Fruit fly (Drosophila melanogaster) whole organism, embryonic: ENCODE data around the gene ver.
A peak's percentile ranks its signal among the peaks of the same experiment; 100 is the strongest.

Experiments
- Atf6 ChIP-seq: fragments of 200-800 bp; sonication (Bioruptor generic); IDR thresholded peaks from 2 replicates; pipeline ENCODE4 v1.3.6; 2022; ENCODE audit warnings: missing biosample characterization, missing genetic modification characterization
- Awh ChIP-seq: fragments of 200-800 bp; sonication (Bioruptor generic); IDR thresholded peaks from 2 replicates; pipeline ENCODE4, ENCODE4 v1.3.6; 2022; ENCODE audit warnings: missing biosample characterization, missing genetic modification characterization
- Blimp-1 ChIP-seq: fragments of 200-800 bp; sonication (Bioruptor generic); optimal IDR thresholded peaks from 3 replicates; lab custom pipeline; 2018; ENCODE audit warnings: missing biosample characterization, missing genetic modification characterization, mild to moderate bottlenecking, moderate library complexity, missing genetic modification reagents
- CG10147 ChIP-seq: fragments of 200-800 bp; sonication (Bioruptor generic); optimal IDR thresholded peaks from 2 replicates; lab custom pipeline; 2019; ENCODE audit warnings: missing biosample characterization, mild to moderate bottlenecking, missing genetic modification characterization, moderate library complexity
- CG10979 ChIP-seq: fragments of 200-800 bp; sonication (Bioruptor generic); optimal IDR thresholded peaks from 2 replicates; lab custom pipeline; 2018; ENCODE audit warnings: missing biosample characterization, mild to moderate bottlenecking, missing genetic modification characterization, moderate library complexity
- CG11695 ChIP-seq: fragments of 200-800 bp; sonication (Bioruptor generic); IDR thresholded peaks from 3 replicates; pipeline ENCODE4 v1.3.6; 2022; ENCODE audit warnings: missing biosample characterization, missing genetic modification characterization
- CG12299 ChIP-seq: fragments of 200-800 bp; sonication (Bioruptor generic); optimal IDR thresholded peaks from 2 replicates; lab custom pipeline; 2018; ENCODE audit warnings: missing biosample characterization, mild to moderate bottlenecking, missing genetic modification characterization
- CG12391 ChIP-seq: fragments of 200-800 bp; sonication (Bioruptor generic); optimal IDR thresholded peaks from 3 replicates; lab custom pipeline; 2018; ENCODE audit warnings: missing biosample characterization, mild to moderate bottlenecking, missing genetic modification characterization, moderate library complexity
- CG12769 ChIP-seq: fragments of 200-800 bp; sonication (Bioruptor generic); optimal IDR thresholded peaks from 2 replicates; lab custom pipeline; 2019; ENCODE audit warnings: missing biosample characterization, mild to moderate bottlenecking, missing genetic modification characterization, moderate library complexity
- CG13775 ChIP-seq: fragments of 200-800 bp; sonication (Bioruptor generic); optimal IDR thresholded peaks from 3 replicates; lab custom pipeline; 2017; ENCODE audit warnings: missing biosample characterization, mild to moderate bottlenecking, missing genetic modification characterization
- CG15011 ChIP-seq: fragments of 200-800 bp; sonication (Bioruptor generic); optimal IDR thresholded peaks from 3 replicates; lab custom pipeline; 2018; ENCODE audit warnings: missing biosample characterization, mild to moderate bottlenecking, missing genetic modification characterization
- CG17385 ChIP-seq: fragments of 200-800 bp; sonication (Bioruptor generic); optimal IDR thresholded peaks from 3 replicates; lab custom pipeline; 2018; ENCODE audit warnings: missing biosample characterization, mild to moderate bottlenecking, missing genetic modification characterization
- CG18476 ChIP-seq: fragments of 200-800 bp; sonication (Bioruptor generic); optimal IDR thresholded peaks from 2 replicates; lab custom pipeline; 2016; ENCODE audit warnings: missing biosample characterization, mild to moderate bottlenecking, missing genetic modification characterization
- CG18619 ChIP-seq: fragments of 200-800 bp; sonication (Bioruptor generic); optimal IDR thresholded peaks from 3 replicates; lab custom pipeline; 2017; ENCODE audit warnings: missing biosample characterization, mild to moderate bottlenecking, missing genetic modification characterization
- CG2202 ChIP-seq: fragments of 200-800 bp; sonication (Bioruptor generic); optimal IDR thresholded peaks from 2 replicates; lab custom pipeline; 2018; ENCODE audit warnings: missing biosample characterization, mild to moderate bottlenecking, missing genetic modification characterization
- CG2678 ChIP-seq: fragments of 200-800 bp; sonication (Bioruptor generic); optimal IDR thresholded peaks from 3 replicates; lab custom pipeline; 2019; ENCODE audit warnings: missing biosample characterization, mild to moderate bottlenecking, missing genetic modification characterization, moderate library complexity
- CG32772 ChIP-seq: fragments of 200-800 bp; sonication (Bioruptor generic); IDR thresholded peaks from 2 replicates; pipeline ENCODE4 v1.3.6; 2022; ENCODE audit warnings: missing biosample characterization, missing genetic modification characterization
- CG3407 ChIP-seq: fragments of 200-800 bp; sonication (Bioruptor generic); optimal IDR thresholded peaks from 2 replicates; lab custom pipeline; 2018; ENCODE audit warnings: missing biosample characterization, mild to moderate bottlenecking, missing genetic modification characterization
- CG42726 ChIP-seq: fragments of 200-800 bp; sonication (Bioruptor generic); IDR thresholded peaks from 2 replicates; pipeline ENCODE4 v1.3.6; 2022; ENCODE audit warnings: missing biosample characterization, missing genetic modification characterization; ENCODE audit not compliant: partially characterized antibody
- CG6854 ChIP-seq: fragments of 200-800 bp; sonication (Bioruptor generic); optimal IDR thresholded peaks from 3 replicates; lab custom pipeline; 2017; ENCODE audit warnings: missing biosample characterization, mild to moderate bottlenecking, missing genetic modification characterization
- CG7556 ChIP-seq: fragments of 200-800 bp; sonication (Bioruptor generic); optimal IDR thresholded peaks from 2 replicates; lab custom pipeline; 2017; ENCODE audit warnings: missing biosample characterization, mild to moderate bottlenecking, missing genetic modification characterization
- CG9727 ChIP-seq: fragments of 200-800 bp; sonication (Bioruptor generic); optimal IDR thresholded peaks from 3 replicates; lab custom pipeline; 2017; ENCODE audit warnings: missing biosample characterization, mild to moderate bottlenecking, missing genetic modification characterization
- CG9876 ChIP-seq: fragments of 200-800 bp; sonication (Bioruptor generic); optimal IDR thresholded peaks from 2 replicates; lab custom pipeline; 2016; ENCODE audit warnings: missing biosample characterization, missing genetic modification characterization
- Camta ChIP-seq: fragments of 200-800 bp; sonication (Bioruptor generic); optimal IDR thresholded peaks from 2 replicates; lab custom pipeline; 2016; ENCODE audit warnings: missing biosample characterization, missing genetic modification characterization
- CoRest ChIP-seq: fragments of 200-800 bp; sonication (Bioruptor generic); optimal IDR thresholded peaks from 3 replicates; lab custom pipeline; 2018; ENCODE audit warnings: missing biosample characterization, mild to moderate bottlenecking, missing genetic modification characterization, moderate library complexity
- D ChIP-seq, 2 experiments: fragments of 200-800 bp in 1 of 2; fragments of >200 bp in 1 of 2; sonication (Bioruptor generic) in 1 of 2; optimal IDR thresholded peaks; 2 replicates in 1 of 2; 3 replicates in 1 of 2; lab custom pipeline; 2017; ENCODE audit warnings: mild to moderate bottlenecking in 1 of 2, missing biosample characterization in 1 of 2, missing genetic modification characterization in 1 of 2, missing genetic modification reagents in 1 of 2
- Hr39 ChIP-seq: fragments of >200 bp; optimal IDR thresholded peaks from 2 replicates; lab custom pipeline; 2017
- Nf-YB ChIP-seq: fragments of 200-800 bp; sonication (Bioruptor generic); optimal IDR thresholded peaks from 3 replicates; lab custom pipeline; 2019; ENCODE audit warnings: missing biosample characterization, mild to moderate bottlenecking, missing genetic modification characterization, moderate library complexity
- NfI ChIP-seq: fragments of 200-800 bp; sonication (Bioruptor generic); optimal IDR thresholded peaks from 3 replicates; lab custom pipeline; 2018; ENCODE audit warnings: missing biosample characterization, mild to moderate bottlenecking, missing genetic modification characterization, moderate library complexity
- Oaz ChIP-seq: fragments of 200-800 bp; sonication (Bioruptor generic); IDR thresholded peaks from 2 replicates; pipeline ENCODE4 v1.3.6; 2022; ENCODE audit warnings: missing biosample characterization, missing genetic modification characterization
- PHDP ChIP-seq: fragments of 200-800 bp; sonication (Bioruptor generic); optimal IDR thresholded peaks from 3 replicates; lab custom pipeline; 2018; ENCODE audit warnings: missing biosample characterization, mild to moderate bottlenecking, missing genetic modification characterization, moderate library complexity
- Rfx ChIP-seq: fragments of 200-800 bp; sonication (Bioruptor generic); IDR thresholded peaks from 2 replicates; pipeline ENCODE4 v1.3.6; 2022; ENCODE audit warnings: missing biosample characterization, missing genetic modification characterization
- Ssrp ChIP-seq: fragments of 200-800 bp; sonication (Bioruptor generic); optimal IDR thresholded peaks from 2 replicates; lab custom pipeline; 2018; ENCODE audit warnings: missing biosample characterization, mild to moderate bottlenecking, missing genetic modification characterization, moderate library complexity
- Trl ChIP-seq, 3 experiments: fragments of >200 bp in 2 of 3; fragments of 200-800 bp in 1 of 3; sonication (Bioruptor generic) in 1 of 3; optimal IDR thresholded peaks; 2 replicates in 1 of 3; 3 replicates in 2 of 3; lab custom pipeline; 2016 to 2017; ENCODE audit warnings: missing biosample characterization in 1 of 3, missing genetic modification characterization in 1 of 3
- abd-A ChIP-seq: fragments of 200-800 bp; sonication (Bioruptor generic); optimal IDR thresholded peaks from 3 replicates; lab custom pipeline; 2019; ENCODE audit warnings: missing biosample characterization, mild to moderate bottlenecking, missing genetic modification characterization, moderate library complexity
- caup ChIP-seq: fragments of 200-800 bp; sonication (Bioruptor generic); optimal IDR thresholded peaks from 3 replicates; lab custom pipeline; 2017; ENCODE audit warnings: missing biosample characterization, mild to moderate bottlenecking, missing genetic modification characterization, moderate library complexity; ENCODE audit not compliant: severe bottlenecking
- chif ChIP-seq, 2 experiments: fragments of 200-800 bp; sonication (Bioruptor generic); optimal IDR thresholded peaks; 3 replicates each; lab custom pipeline; 2016; ENCODE audit warnings: missing biosample characterization in 2 of 2, missing genetic modification characterization in 2 of 2
- cwo ChIP-seq: fragments of 200-800 bp; sonication (Bioruptor generic); optimal IDR thresholded peaks from 3 replicates; lab custom pipeline; 2017; ENCODE audit warnings: missing biosample characterization, missing genetic modification characterization, mild to moderate bottlenecking, moderate library complexity, missing genetic modification reagents
- dmrt99B ChIP-seq: fragments of 200-800 bp; sonication (Bioruptor generic); optimal IDR thresholded peaks from 2 replicates; lab custom pipeline; 2018; ENCODE audit warnings: missing biosample characterization, mild to moderate bottlenecking, missing genetic modification characterization, moderate library complexity
- fru ChIP-seq: fragments of >200 bp; optimal IDR thresholded peaks from 2 replicates; lab custom pipeline; 2017
- inv ChIP-seq: fragments of 200-800 bp; sonication (Bioruptor generic); IDR thresholded peaks from 2 replicates; pipeline ENCODE4 v1.3.6; 2022; ENCODE audit warnings: missing biosample characterization, missing genetic modification characterization; ENCODE audit not compliant: partially characterized antibody
- lab ChIP-seq: fragments of 200-800 bp; sonication (Bioruptor generic); optimal IDR thresholded peaks from 3 replicates; lab custom pipeline; 2017; ENCODE audit warnings: missing biosample characterization, missing genetic modification characterization, mild to moderate bottlenecking, moderate library complexity, missing genetic modification reagents
- pan ChIP-seq, 4 experiments: fragments of >200 bp in 3 of 4; fragments of 200-800 bp in 1 of 4; sonication (Bioruptor generic) in 1 of 4; optimal IDR thresholded peaks in 3 of 4; IDR thresholded peaks in 1 of 4; 2 replicates each; pipeline versions ENCODE4 v1.3.6 to Lab custom; 2017 to 2022; ENCODE audit warnings: missing biosample characterization in 2 of 4, missing genetic modification characterization in 2 of 4, mixed read lengths in 1 of 4
- psq ChIP-seq: fragments of 200-800 bp; sonication (Bioruptor generic); optimal IDR thresholded peaks from 2 replicates; lab custom pipeline; 2017; ENCODE audit warnings: missing biosample characterization, missing genetic modification characterization
- slp2 ChIP-seq: fragments of 200-800 bp; sonication (Bioruptor generic); optimal IDR thresholded peaks from 2 replicates; lab custom pipeline; 2016; ENCODE audit warnings: missing biosample characterization, missing genetic modification characterization
- tap ChIP-seq: fragments of 200-800 bp; optimal IDR thresholded peaks from 3 replicates; lab custom pipeline; 2019; ENCODE audit warnings: missing biosample characterization, mild to moderate bottlenecking, missing genetic modification characterization, moderate library complexity
- vvl ChIP-seq: fragments of 200-800 bp; sonication (Bioruptor generic); IDR thresholded peaks from 2 replicates; pipeline ENCODE4 v1.3.6; 2022; ENCODE audit warnings: missing biosample characterization, missing genetic modification characterization
- zf30C ChIP-seq: fragments of 200-800 bp; sonication (Bioruptor generic); optimal IDR thresholded peaks from 3 replicates; lab custom pipeline; 2018; ENCODE audit warnings: missing biosample characterization, mild to moderate bottlenecking, missing genetic modification characterization

Gene ver

dm6 chr3L:12495312-12495725 lies 28.5 kb upstream of the ver start (continued):
- TF ChIP-seq abd-A (tag; lab: Kevin White, UChicago) (no peak), cwo (GFP tag; lab: Kevin White, UChicago) (peak; percentile 12), Atf6 (no peak; the same call in 1 of the 2 replicates), Blimp-1 (peak; percentile 44), CG32772 (GFP tag; lab: Robert Waterston, UW) (0 out of 2 replicates have a peak, but pooled peaks have one; percentile 11), CG18619 (peak; percentile 16), CG15011 (GFP tag; lab: Kevin White, UChicago) (peak; percentile 4), fru (lab: Kevin White, UChicago) (no peak), CG12769 (tag; lab: Kevin White, UChicago) (peak; percentile 27), Camta (GFP tag; lab: Kevin White, UChicago) (no peak), Ssrp (tag; lab: Kevin White, UChicago) (peak; percentile 35), tap (tag; lab: Kevin White, UChicago) (peak; percentile 46), CG2202 (no peak), slp2 (GFP tag; lab: Kevin White, UChicago) (peak; percentile 1), vvl (GFP tag; lab: Robert Waterston, UW) (0 out of 2 replicates have a peak, but pooled peaks have one; percentile 19), dmrt99B (tag; lab: Kevin White, UChicago) (peak; percentile 55), chif (GFP tag; optimal IDR thresholded peaks at IDR 0.05; lab: Kevin White, UChicago) (peak in 1 of 2 experiments; percentile 12), Awh (GFP tag; lab: Robert Waterston, UW) (no peak), CG17385 (GFP tag; lab: Kevin White, UChicago) (peak; percentile 55), Rfx (GFP tag; lab: Robert Waterston, UW) (0 out of 2 replicates have a peak, but pooled peaks have one; percentile 19), pan (optimal IDR thresholded peaks at IDR 0.05; lab: Kevin White, UChicago) (no peak), pan (GFP tag; optimal IDR thresholded peaks at IDR 0.05 in 1 of 2, IDR thresholded peaks at IDR 0.05 in 1 of 2) (peak in 1 of 2 experiments; percentile 22), CG7556 (GFP tag; lab: Kevin White, UChicago) (peak; percentile 56), CG12391 (tag; lab: Kevin White, UChicago) (peak; percentile 57), PHDP (tag; lab: Kevin White, UChicago) (peak; percentile 46), CG9876 (GFP tag; lab: Kevin White, UChicago) (no peak), Hr39 (no peak), CG9727 (GFP tag; lab: Kevin White, UChicago) (peak; percentile 47), Nf-YB (peak; percentile 4), psq (GFP tag; lab: Kevin White, UChicago) (no peak), lab (GFP tag; lab: Kevin White, UChicago) (peak; percentile 53), inv (GFP tag; lab: Robert Waterston, UW) (no peak), CG42726 (GFP tag; lab: Robert Waterston, UW) (no peak), CoRest (tag; lab: Kevin White, UChicago) (peak; percentile 65), D (optimal IDR thresholded peaks at IDR 0.05; lab: Kevin White, UChicago) (no peak), D (GFP tag; optimal IDR thresholded peaks at IDR 0.05; lab: Kevin White, UChicago) (peak; percentile 40), CG11695 (GFP tag; lab: Robert Waterston, UW) (0 out of 3 replicates have a peak, but pooled peaks have one; percentile 27), Trl (optimal IDR thresholded peaks at IDR 0.05; lab: Kevin White, UChicago) (no peak), Trl (GFP tag; optimal IDR thresholded peaks at IDR 0.05; lab: Kevin White, UChicago) (no peak), CG3407 (GFP tag; lab: Kevin White, UChicago) (no peak), CG12299 (tag; lab: Kevin White, UChicago) (no peak), CG18476 (GFP tag; lab: Kevin White, UChicago) (peak; percentile 20), CG6854 (GFP tag; lab: Kevin White, UChicago) (no peak), caup (GFP tag; lab: Kevin White, UChicago) (peak; percentile 11), CG2678 (tag; lab: Kevin White, UChicago) (peak; percentile 72), CG10979 (peak; percentile 54), CG10147 (peak; percentile 13), CG13775 (GFP tag; lab: Kevin White, UChicago) (peak; percentile 13), Oaz (no peak), zf30C (GFP tag; lab: Kevin White, UChicago) (peak; percentile 47), NfI (GFP tag; lab: Kevin White, UChicago) (peak; percentile 31)
